Fruit fly (Drosophila melanogaster): ENCODE data around the gene CG11977.

Gene CG11977

dm6 chr3R:9002542-9002941, 5.0 kb downstream of the CG11977 start:
- no peak for TF ChIP-seq noc (tag; optimal IDR thresholded peaks at IDR 0.05)

dm6 chr3R:9003600-9004223, 6.2 kb downstream of the CG11977 start, which contains the start of the genes CG31100 and CG11980:
Gene CG31100, minus strand, starts transcription at chr3R:9003650.
Gene CG11980, plus strand, starts transcription at chr3R:9004017.
- no peak for TF ChIP-seq noc (tag; optimal IDR thresholded peaks at IDR 0.05)

- TF ChIP-seq noc (tag; optimal IDR thresholded peaks at IDR 0.05), result no peak
Observed at dm6 chr3R:9006129-9006528, 8.6 kb downstream of the CG11977 start, which contains the start of the genes Prosbeta3 and Iru. Gene Prosbeta3, minus strand, starts transcription at chr3R:9006226. Gene Iru, plus strand, starts transcription at chr3R:9006456.

dm6 chr3R:9007258-9007657, 9.8 kb downstream of the CG11977 start:
- no peak for TF ChIP-seq noc (tag; optimal IDR thresholded peaks at IDR 0.05)

dm6 chr3R:9008202-9008601, 10.7 kb downstream of the CG11977 start, which contains the start of gene CG11983:
Gene CG11983, plus strand, starts transcription at chr3R:9008321.
- no peak for TF ChIP-seq noc (tag; optimal IDR thresholded peaks at IDR 0.05)

dm6 chr3R:9010695-9011094, 13.2 kb downstream of the CG11977 start:
- TF ChIP-seq noc (tag; optimal IDR thresholded peaks at IDR 0.05), result no peak

- no peak for TF ChIP-seq noc (tag; optimal IDR thresholded peaks at IDR 0.05)
Observed at dm6 chr3R:9011708-9012107, 14.2 kb downstream of the CG11977 start.

dm6 chr3R:9013765-9014380, 16.4 kb downstream of the CG11977 start:
- peak; percentile 75 for TF ChIP-seq noc (tag; optimal IDR thresholded peaks at IDR 0.05)

- TF ChIP-seq noc (tag; optimal IDR thresholded peaks at IDR 0.05), result no peak
Observed at dm6 chr3R:9014859-9015466, 17.5 kb downstream of the CG11977 start, which contains the start of the genes Kcmf1, Sf3b5 and CG11986. Gene Kcmf1, minus strand, starts transcription at chr3R:9014909. Gene Sf3b5, minus strand, starts transcription at chr3R:9015341. Gene CG11986, plus strand, starts transcription at chr3R:9015446.

dm6 chr3R:9016869-9017268, 19.4 kb downstream of the CG11977 start:
- TF ChIP-seq noc (tag; optimal IDR thresholded peaks at IDR 0.05), result no peak

dm6 chr3R:9019689-9020138, 22.2 kb downstream of the CG11977 start, which contains the start of gene tgo:
Gene tgo, minus strand, starts transcription at chr3R:9020022.
- TF ChIP-seq noc (tag; optimal IDR thresholded peaks at IDR 0.05), result peak; percentile 41

dm6 chr3R:9023934-9024333, 26.4 kb downstream of the CG11977 start:
- TF ChIP-seq noc (tag; optimal IDR thresholded peaks at IDR 0.05), result no peak

dm6 chr3R:9024835-9025510, 27.5 kb downstream of the CG11977 start:
- TF ChIP-seq noc (tag; optimal IDR thresholded peaks at IDR 0.05), result no peak

dm6 chr3R:9027082-9027481, 29.6 kb downstream of the CG11977 start:
- TF ChIP-seq noc (tag; optimal IDR thresholded peaks at IDR 0.05), result no peak

- TF ChIP-seq noc (tag; optimal IDR thresholded peaks at IDR 0.05), result no peak
Observed at dm6 chr3R:9028690-9029089, 31.2 kb downstream of the CG11977 start.

- TF ChIP-seq noc (tag; optimal IDR thresholded peaks at IDR 0.05), result no peak
Observed at dm6 chr3R:9029411-9029810, 31.9 kb downstream of the CG11977 start.
